Worm (Caenorhabditis elegans) whole organism, mixed stage, embryonic: Measurements from ENCODE around the gene C12D8.20.

Experiments
- drap-1 ChIP-seq: fragments of 200-800 bp; sonication (Bioruptor generic); optimal IDR thresholded peaks from 3 replicates; lab custom pipeline; 2018; ENCODE audit warnings: mild to moderate bottlenecking, missing genetic modification characterization, missing compliant biosample characterization
- elt-1 ChIP-seq: sonication (generic microtip); optimal IDR thresholded peaks from 2 replicates; lab custom pipeline; 2017; ENCODE audit warnings: missing genetic modification characterization, mild to moderate bottlenecking, missing compliant biosample characterization, antibody characterized with exemption, moderate library complexity, borderline replicate concordance; ENCODE audit not compliant: insufficient read depth
- elt-3 ChIP-seq: fragments of 150-350 bp; optimal IDR thresholded peaks from 2 replicates; lab custom pipeline; 2014; ENCODE audit warnings: missing biosample characterization, missing genetic modification characterization
- lin-13 ChIP-seq: fragments of 150-350 bp; optimal IDR thresholded peaks from 2 replicates; lab custom pipeline; 2014; ENCODE audit warnings: missing biosample characterization, missing genetic modification characterization
- lsy-2 ChIP-seq: fragments of 150-350 bp; optimal IDR thresholded peaks from 2 replicates; lab custom pipeline; 2014; ENCODE audit warnings: missing biosample characterization, missing genetic modification characterization
- mab-5 ChIP-seq: fragments of 150-350 bp; optimal IDR thresholded peaks from 2 replicates; lab custom pipeline; 2014; ENCODE audit warnings: missing biosample characterization, missing genetic modification characterization
- nhr-2 ChIP-seq: fragments of 150-350 bp; optimal IDR thresholded peaks from 2 replicates; lab custom pipeline; 2014; ENCODE audit warnings: missing biosample characterization, missing genetic modification characterization
- nhr-237 ChIP-seq: fragments of 150-350 bp; optimal IDR thresholded peaks from 2 replicates; lab custom pipeline; 2014; ENCODE audit warnings: missing biosample characterization, missing genetic modification characterization
- nhr-76 ChIP-seq: sonication (generic microtip); optimal IDR thresholded peaks from 2 replicates; lab custom pipeline; 2017; ENCODE audit warnings: missing biosample characterization, missing genetic modification characterization
- snpc-4 ChIP-seq: fragments of 150-350 bp; optimal IDR thresholded peaks from 2 replicates; lab custom pipeline; 2014; ENCODE audit warnings: missing biosample characterization, missing genetic modification characterization
- sptf-1 ChIP-seq: sonication (generic microtip); optimal IDR thresholded peaks from 2 replicates; lab custom pipeline; 2017; ENCODE audit warnings: mild to moderate bottlenecking, missing genetic modification characterization, moderate library complexity, missing compliant biosample characterization
- zip-8 ChIP-seq: fragments of 150-350 bp; optimal IDR thresholded peaks from 2 replicates; lab custom pipeline; 2014; ENCODE audit warnings: missing biosample characterization, missing genetic modification characterization
- ztf-11 ChIP-seq: fragments of 150-350 bp; optimal IDR thresholded peaks from 2 replicates; lab custom pipeline; 2014; ENCODE audit warnings: missing biosample characterization, missing genetic modification characterization

DNA sequence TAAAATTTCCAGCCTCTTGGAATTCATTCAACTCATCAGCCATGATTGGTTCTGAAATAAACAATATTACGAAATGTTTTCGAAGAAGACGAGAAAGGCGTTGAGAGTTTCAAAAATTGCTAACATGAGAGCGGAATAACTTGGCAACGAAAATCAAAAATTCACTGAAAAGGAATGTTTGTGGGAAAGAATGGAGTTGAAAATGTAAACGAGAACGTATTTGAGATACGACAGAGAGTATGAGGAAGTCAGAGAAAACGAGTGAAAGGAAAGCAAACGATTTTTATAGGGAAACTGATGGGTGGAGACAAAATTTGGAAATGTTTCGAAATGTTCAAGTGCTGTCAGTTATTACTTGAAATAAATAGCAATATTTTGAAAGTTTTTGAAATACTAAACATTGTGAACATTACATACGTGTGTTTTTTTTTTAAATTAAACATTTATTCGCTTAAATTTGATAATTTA is 32.9 kb downstream of the C12D8.20 start, which contains the start of gene rop-1:
- no peak for TF ChIP-seq snpc-4 (tag; lab: Kevin White, UChicago)
- TF ChIP-seq lsy-2 = no peak
- no peak for TF ChIP-seq nhr-237
- no peak for TF ChIP-seq nhr-2 (tag; lab: Kevin White, UChicago)
- TF ChIP-seq elt-3 (tag; lab: Kevin White, UChicago) = no peak
- TF ChIP-seq mab-5 (tag; lab: Kevin White, UChicago) = no peak
- no peak for TF ChIP-seq nhr-76 (tag; lab: Kevin White, UChicago)
- no peak for TF ChIP-seq lin-13 (tag; lab: Kevin White, UChicago)
- no peak for TF ChIP-seq drap-1 (GFP tag; lab: Kevin White, UChicago)
- TF ChIP-seq elt-1 (tag; lab: Kevin White, UChicago) = no peak
- TF ChIP-seq sptf-1 (tag; lab: Kevin White, UChicago) = no peak
- TF ChIP-seq zip-8 (tag; lab: Kevin White, UChicago) = no peak
- TF ChIP-seq ztf-11 (tag; lab: Kevin White, UChicago) = no peak
